Fruit fly (Drosophila melanogaster) whole organism, embryonic: Measurements from ENCODE around the gene CG11737.

Experiments used
- Ada2b ChIP-seq: fragments of 200-800 bp; sonication (Bioruptor generic); IDR thresholded peaks from 2 replicates; pipeline ENCODE4 v1.3.6; 2022; ENCODE audit warnings: missing biosample characterization, missing genetic modification characterization
- Atf6 ChIP-seq: fragments of 200-800 bp; sonication (Bioruptor generic); IDR thresholded peaks from 2 replicates; pipeline ENCODE4 v1.3.6; 2022; ENCODE audit warnings: missing biosample characterization, missing genetic modification characterization
- B-H2 ChIP-seq: fragments of 200-800 bp; sonication (Bioruptor generic); optimal IDR thresholded peaks from 2 replicates; lab custom pipeline; 2018; ENCODE audit warnings: missing biosample characterization, mild to moderate bottlenecking, missing genetic modification characterization
- CG10147 ChIP-seq: fragments of 200-800 bp; sonication (Bioruptor generic); optimal IDR thresholded peaks from 2 replicates; lab custom pipeline; 2019; ENCODE audit warnings: missing biosample characterization, mild to moderate bottlenecking, missing genetic modification characterization, moderate library complexity
- CG10543 ChIP-seq: fragments of 200-800 bp; sonication (Bioruptor generic); optimal IDR thresholded peaks from 3 replicates; lab custom pipeline; 2017; ENCODE audit warnings: missing biosample characterization, mild to moderate bottlenecking, missing genetic modification characterization, moderate library complexity
- CG11696 ChIP-seq: fragments of 200-800 bp; sonication (Bioruptor generic); IDR thresholded peaks from 2 replicates; pipeline ENCODE4 v1.3.6; 2022; ENCODE audit warnings: missing biosample characterization, missing genetic modification characterization
- CG11723 ChIP-seq: fragments of 200-800 bp; sonication (Bioruptor generic); optimal IDR thresholded peaks from 2 replicates; lab custom pipeline; 2017; ENCODE audit warnings: missing biosample characterization, mild to moderate bottlenecking, missing genetic modification characterization
- CG12071 ChIP-seq: fragments of 200-800 bp; sonication (Bioruptor generic); optimal IDR thresholded peaks from 3 replicates; lab custom pipeline; 2018; ENCODE audit warnings: missing biosample characterization, mild to moderate bottlenecking, missing genetic modification characterization
- CG12236 ChIP-seq: fragments of 200-800 bp; sonication (Bioruptor generic); optimal IDR thresholded peaks from 2 replicates; lab custom pipeline; 2016; ENCODE audit warnings: missing biosample characterization, missing genetic modification characterization
- CG12391 ChIP-seq: fragments of 200-800 bp; sonication (Bioruptor generic); optimal IDR thresholded peaks from 3 replicates; lab custom pipeline; 2018; ENCODE audit warnings: missing biosample characterization, mild to moderate bottlenecking, missing genetic modification characterization, moderate library complexity
- CG12942 ChIP-seq: fragments of 200-800 bp; sonication (Bioruptor generic); optimal IDR thresholded peaks from 3 replicates; lab custom pipeline; 2016; ENCODE audit warnings: missing biosample characterization, missing genetic modification characterization
- CG13123 ChIP-seq: fragments of 200-800 bp; sonication (Bioruptor generic); optimal IDR thresholded peaks from 2 replicates; lab custom pipeline; 2016; ENCODE audit warnings: missing biosample characterization, missing genetic modification characterization
- CG15011 ChIP-seq: fragments of 200-800 bp; sonication (Bioruptor generic); optimal IDR thresholded peaks from 3 replicates; lab custom pipeline; 2018; ENCODE audit warnings: missing biosample characterization, mild to moderate bottlenecking, missing genetic modification characterization
- CG17612 ChIP-seq: fragments of 200-800 bp; sonication (Bioruptor generic); IDR thresholded peaks from 2 replicates; pipeline ENCODE4 v1.3.6; 2022; ENCODE audit warnings: missing biosample characterization, missing genetic modification characterization
- CG17829 ChIP-seq: fragments of 200-800 bp; optimal IDR thresholded peaks from 2 replicates; lab custom pipeline; 2019; ENCODE audit warnings: missing biosample characterization, mild to moderate bottlenecking, missing genetic modification characterization, moderate library complexity
- CG2120 ChIP-seq: fragments of 200-800 bp; sonication (Bioruptor generic); optimal IDR thresholded peaks from 3 replicates; lab custom pipeline; 2016; ENCODE audit warnings: missing biosample characterization, missing genetic modification characterization
- CG4360 ChIP-seq: fragments of 200-800 bp; sonication (Bioruptor generic); IDR thresholded peaks from 2 replicates; pipeline ENCODE4 v1.3.6; 2022; ENCODE audit warnings: missing biosample characterization, missing genetic modification characterization
- CG6272 ChIP-seq: fragments of 200-800 bp; sonication (Bioruptor generic); IDR thresholded peaks from 2 replicates; pipeline ENCODE4 v1.3.6; 2022; ENCODE audit warnings: missing biosample characterization, missing genetic modification characterization
- CG7556 ChIP-seq: fragments of 200-800 bp; sonication (Bioruptor generic); optimal IDR thresholded peaks from 2 replicates; lab custom pipeline; 2017; ENCODE audit warnings: missing biosample characterization, mild to moderate bottlenecking, missing genetic modification characterization
- CG8388 ChIP-seq: fragments of 200-800 bp; sonication (Bioruptor generic); optimal IDR thresholded peaks from 2 replicates; lab custom pipeline; 2019; ENCODE audit warnings: missing biosample characterization, mild to moderate bottlenecking, missing genetic modification characterization, moderate library complexity
- CG9727 ChIP-seq: fragments of 200-800 bp; sonication (Bioruptor generic); optimal IDR thresholded peaks from 3 replicates; lab custom pipeline; 2017; ENCODE audit warnings: missing biosample characterization, mild to moderate bottlenecking, missing genetic modification characterization
- Camta ChIP-seq: fragments of 200-800 bp; sonication (Bioruptor generic); optimal IDR thresholded peaks from 2 replicates; lab custom pipeline; 2016; ENCODE audit warnings: missing biosample characterization, missing genetic modification characterization
- CoRest ChIP-seq: fragments of 200-800 bp; sonication (Bioruptor generic); optimal IDR thresholded peaks from 3 replicates; lab custom pipeline; 2018; ENCODE audit warnings: missing biosample characterization, mild to moderate bottlenecking, missing genetic modification characterization, moderate library complexity
- Elba2 ChIP-seq: fragments of 200-800 bp; sonication (Bioruptor generic); optimal IDR thresholded peaks from 3 replicates; lab custom pipeline; 2016; ENCODE audit warnings: missing biosample characterization, missing genetic modification characterization
- Fer1 ChIP-seq: fragments of 200-800 bp; sonication (Bioruptor generic); optimal IDR thresholded peaks from 2 replicates; lab custom pipeline; 2017; ENCODE audit warnings: missing biosample characterization, mild to moderate bottlenecking, missing genetic modification characterization
- Mad ChIP-seq: fragments of 200-800 bp; sonication (Bioruptor generic); optimal IDR thresholded peaks from 2 replicates; lab custom pipeline; 2016; ENCODE audit warnings: missing biosample characterization, missing genetic modification characterization
- Optix ChIP-seq: fragments of 200-800 bp; sonication (Bioruptor generic); IDR thresholded peaks from 3 replicates; pipeline ENCODE4 v1.3.6; 2022; ENCODE audit warnings: missing biosample characterization, missing genetic modification characterization
- Scr ChIP-seq: fragments of 200-800 bp; sonication (Bioruptor generic); IDR thresholded peaks from 2 replicates; pipeline ENCODE4 v1.3.6; 2022; ENCODE audit warnings: missing biosample characterization, missing genetic modification characterization; ENCODE audit not compliant: partially characterized antibody
- Tbp ChIP-seq: fragments of >200 bp; optimal IDR thresholded peaks from 2 replicates; lab custom pipeline; 2018; ENCODE audit warnings: missing biosample characterization, missing genetic modification characterization
- YL-1 ChIP-seq: fragments of 200-800 bp; sonication (Bioruptor generic); optimal IDR thresholded peaks from 3 replicates; lab custom pipeline; 2017; ENCODE audit warnings: missing biosample characterization, mild to moderate bottlenecking, missing genetic modification characterization
- ap ChIP-seq: fragments of 200-800 bp; sonication (Bioruptor generic); IDR thresholded peaks from 2 replicates; pipeline ENCODE4 v1.3.6; 2022; ENCODE audit warnings: missing biosample characterization, missing genetic modification characterization
- ase ChIP-seq: fragments of 200-800 bp; sonication (Bioruptor generic); IDR thresholded peaks from 3 replicates; pipeline ENCODE4 v1.3.6; 2022; ENCODE audit warnings: missing biosample characterization, missing genetic modification characterization
- bab2 ChIP-seq: fragments of 200-800 bp; sonication (Bioruptor generic); optimal IDR thresholded peaks from 2 replicates; lab custom pipeline; 2016; ENCODE audit warnings: missing biosample characterization, missing genetic modification characterization
- dmrt99B ChIP-seq: fragments of 200-800 bp; sonication (Bioruptor generic); optimal IDR thresholded peaks from 2 replicates; lab custom pipeline; 2018; ENCODE audit warnings: missing biosample characterization, mild to moderate bottlenecking, missing genetic modification characterization, moderate library complexity
- dpn ChIP-seq, 2 experiments: fragments of 200-800 bp; sonication (Bioruptor generic); optimal IDR thresholded peaks; 3 replicates each; lab custom pipeline; 2016; ENCODE audit warnings: missing biosample characterization in 2 of 2, missing genetic modification characterization in 2 of 2
- grn ChIP-seq: fragments of 200-800 bp; sonication (Bioruptor generic); optimal IDR thresholded peaks from 3 replicates; lab custom pipeline; 2017; ENCODE audit warnings: missing biosample characterization, missing genetic modification characterization
- gsb-n ChIP-seq: fragments of 200-800 bp; sonication (Bioruptor generic); optimal IDR thresholded peaks from 3 replicates; lab custom pipeline; 2018; ENCODE audit warnings: missing biosample characterization, mild to moderate bottlenecking, missing genetic modification characterization
- lilli ChIP-seq: fragments of 200-800 bp; sonication (Bioruptor generic); optimal IDR thresholded peaks from 3 replicates; lab custom pipeline; 2016; ENCODE audit warnings: missing biosample characterization, missing genetic modification characterization
- lola ChIP-seq, 3 experiments: fragments of >200 bp in 2 of 3; fragments of 200-800 bp in 1 of 3; sonication (Bioruptor generic) in 1 of 3; optimal IDR thresholded peaks; 2 replicates each; lab custom pipeline; 2017 to 2019; ENCODE audit warnings: missing biosample characterization in 3 of 3, missing genetic modification characterization in 3 of 3, mild to moderate bottlenecking in 1 of 3, moderate library complexity in 1 of 3
- luna ChIP-seq: fragments of 200-800 bp; sonication (Bioruptor generic); optimal IDR thresholded peaks from 2 replicates; lab custom pipeline; 2016; ENCODE audit warnings: missing biosample characterization, missing genetic modification characterization
- nerfin-1 ChIP-seq: fragments of 200-800 bp; sonication (Bioruptor generic); optimal IDR thresholded peaks from 3 replicates; lab custom pipeline; 2019; ENCODE audit warnings: missing biosample characterization, mild to moderate bottlenecking, missing genetic modification characterization, moderate library complexity
- odd ChIP-seq: fragments of 200-800 bp; sonication (Bioruptor generic); optimal IDR thresholded peaks from 2 replicates; lab custom pipeline; 2017; ENCODE audit warnings: missing biosample characterization, mild to moderate bottlenecking, missing genetic modification characterization
- onecut ChIP-seq: fragments of 200-800 bp; sonication (Bioruptor generic); IDR thresholded peaks from 2 replicates; pipeline ENCODE4 v1.3.6; 2022; ENCODE audit warnings: missing biosample characterization, missing genetic modification characterization
- p53 ChIP-seq: fragments of 200-800 bp; sonication (Bioruptor generic); optimal IDR thresholded peaks from 2 replicates; lab custom pipeline; 2016; ENCODE audit warnings: missing biosample characterization, missing genetic modification characterization
- row ChIP-seq: fragments of 200-800 bp; sonication (Bioruptor generic); IDR thresholded peaks from 3 replicates; pipeline ENCODE4 v1.3.6; 2022; ENCODE audit warnings: missing biosample characterization, missing genetic modification characterization
- salm ChIP-seq: fragments of 200-800 bp; sonication (Bioruptor generic); optimal IDR thresholded peaks from 2 replicates; lab custom pipeline; 2018; ENCODE audit warnings: missing biosample characterization, mild to moderate bottlenecking, missing genetic modification characterization
- sima ChIP-seq: fragments of 200-800 bp; sonication (Bioruptor generic); optimal IDR thresholded peaks from 2 replicates; lab custom pipeline; 2016; ENCODE audit warnings: missing biosample characterization, missing genetic modification characterization
- slbo ChIP-seq: fragments of 200-800 bp; sonication (Bioruptor generic); IDR thresholded peaks from 2 replicates; pipeline ENCODE4 v1.3.6; 2022; ENCODE audit warnings: missing biosample characterization, missing genetic modification characterization
- tap ChIP-seq: fragments of 200-800 bp; optimal IDR thresholded peaks from 3 replicates; lab custom pipeline; 2019; ENCODE audit warnings: missing biosample characterization, mild to moderate bottlenecking, missing genetic modification characterization, moderate library complexity
- tll ChIP-seq, 2 experiments: fragments of 200-800 bp in 1 of 2; fragments of >200 bp in 1 of 2; sonication (Bioruptor generic) in 1 of 2; optimal IDR thresholded peaks; 2 replicates each; lab custom pipeline; 2017 to 2019; ENCODE audit warnings: missing biosample characterization in 2 of 2, missing genetic modification characterization in 2 of 2, mild to moderate bottlenecking in 1 of 2, moderate library complexity in 1 of 2
- vnd ChIP-seq: fragments of 200-800 bp; sonication (Bioruptor generic); IDR thresholded peaks from 3 replicates; pipeline ENCODE4 v1.3.6; 2022; ENCODE audit warnings: missing biosample characterization, missing genetic modification characterization; ENCODE audit not compliant: partially characterized antibody
- wor ChIP-seq: fragments of 200-800 bp; sonication (Bioruptor generic); IDR thresholded peaks from 2 replicates; pipeline ENCODE4 v1.3.6; 2022; ENCODE audit warnings: missing biosample characterization, missing genetic modification characterization

Gene CG11737

dm6 chr3R:8524277-8524676 is 6.6 kb downstream of the CG11737 start (continued):
- no peak for TF ChIP-seq Scr
- TF ChIP-seq Camta (GFP tag; lab: Kevin White, UChicago): no peak
- TF ChIP-seq dmrt99B (tag; lab: Kevin White, UChicago): peak; percentile 30
- TF ChIP-seq CG9727 (GFP tag; lab: Kevin White, UChicago): no peak
- no peak for TF ChIP-seq tll (GFP tag; optimal IDR thresholded peaks at IDR 0.05; lab: Kevin White, UChicago)
- no peak for TF ChIP-seq gsb-n (tag; lab: Kevin White, UChicago)
- TF ChIP-seq Optix (GFP tag; lab: Robert Waterston, UW): no peak
- TF ChIP-seq slbo (GFP tag; lab: Robert Waterston, UW): peak; percentile 76
- TF ChIP-seq CG7556 (GFP tag; lab: Kevin White, UChicago): peak; percentile 18
- no peak for TF ChIP-seq lola (GFP tag; optimal IDR thresholded peaks at IDR 0.05; lab: Kevin White, UChicago)
- no peak for TF ChIP-seq Elba2 (GFP tag; lab: Kevin White, UChicago)
- no peak for TF ChIP-seq CG8388 (GFP tag; lab: Kevin White, UChicago)
- no peak for TF ChIP-seq wor (GFP tag; lab: Robert Waterston, UW)
- TF ChIP-seq Ada2b (GFP tag; lab: Robert Waterston, UW): peak; percentile 12; the same call in 1 of the 2 replicates
- TF ChIP-seq CG11723 (GFP tag; lab: Kevin White, UChicago): no peak
- peak; percentile 77 for TF ChIP-seq CG2120 (GFP tag; lab: Kevin White, UChicago)
- TF ChIP-seq ase (GFP tag; lab: Robert Waterston, UW): no peak
- no peak for TF ChIP-seq vnd (GFP tag; lab: Robert Waterston, UW)
- TF ChIP-seq CG12236 (GFP tag; lab: Kevin White, UChicago): no peak
- TF ChIP-seq dpn (GFP tag; optimal IDR thresholded peaks at IDR 0.05; lab: Kevin White, UChicago): no peak
- no peak for TF ChIP-seq Tbp (GFP tag; lab: Kevin White, UChicago)
- peak; percentile 11 for TF ChIP-seq CoRest (tag; lab: Kevin White, UChicago)
- no peak for TF ChIP-seq tap (tag; lab: Kevin White, UChicago)
- TF ChIP-seq odd (GFP tag; lab: Kevin White, UChicago): no peak
- TF ChIP-seq CG12391 (tag; lab: Kevin White, UChicago): no peak
- TF ChIP-seq lilli: peak; percentile 62
- no peak for TF ChIP-seq salm (tag; lab: Kevin White, UChicago)
- no peak for TF ChIP-seq CG17829 (tag; lab: Kevin White, UChicago)
- TF ChIP-seq Mad (GFP tag; lab: Kevin White, UChicago): no peak
- no peak for TF ChIP-seq CG11696 (GFP tag; lab: Robert Waterston, UW)
- TF ChIP-seq sima (GFP tag; lab: Kevin White, UChicago): no peak
- TF ChIP-seq CG4360: no peak
- peak; percentile 13 for TF ChIP-seq bab2
- no peak for TF ChIP-seq CG12071
- no peak for TF ChIP-seq CG13123 (GFP tag; lab: Kevin White, UChicago)
- no peak for TF ChIP-seq grn (GFP tag; lab: Kevin White, UChicago)
- TF ChIP-seq ap: 0 out of 2 replicates have a peak, but pooled peaks have one; percentile 41
- no peak for TF ChIP-seq B-H2 (GFP tag; lab: Kevin White, UChicago)
- no peak for TF ChIP-seq nerfin-1 (tag; lab: Kevin White, UChicago)
- TF ChIP-seq YL-1 (GFP tag; lab: Kevin White, UChicago): no peak
- peak; percentile 42; the same call in 1 of the 2 replicates for TF ChIP-seq Atf6
- peak; percentile 8 for TF ChIP-seq CG12942 (GFP tag; lab: Kevin White, UChicago)
- no peak for TF ChIP-seq CG6272 (GFP tag; lab: Robert Waterston, UW)
- no peak for TF ChIP-seq CG15011 (GFP tag; lab: Kevin White, UChicago)
- no peak for TF ChIP-seq onecut (GFP tag; lab: Robert Waterston, UW)
- TF ChIP-seq CG10147: no peak
- no peak for TF ChIP-seq CG17612
- no peak for TF ChIP-seq CG10543 (GFP tag; lab: Kevin White, UChicago)
- no peak for TF ChIP-seq luna (GFP tag; lab: Kevin White, UChicago)
- no peak for TF ChIP-seq Fer1 (GFP tag; lab: Kevin White, UChicago)
- no peak for TF ChIP-seq p53 (GFP tag; lab: Kevin White, UChicago)
- TF ChIP-seq row: peak; percentile 54; the same call in 2 of the 3 replicates
